Fruit fly (Drosophila melanogaster) whole organism, adult: ENCODE measurements around the gene IntS14.

ENCODE experiments used
- CG11617 ChIP-seq: fragments of 200-800 bp; sonication (Bioruptor generic); optimal IDR thresholded peaks from 2 replicates; lab custom pipeline; 2017; ENCODE audit warnings: mild to moderate bottlenecking, missing biosample characterization, missing genetic modification reagents, missing genetic modification characterization
- CG12768 ChIP-seq: fragments of 200-800 bp; sonication (Bioruptor generic); optimal IDR thresholded peaks from 2 replicates; lab custom pipeline; 2017; ENCODE audit warnings: missing biosample characterization, missing genetic modification characterization, mild to moderate bottlenecking, moderate library complexity, missing genetic modification reagents
- CG14711 ChIP-seq: fragments of 200-800 bp; sonication (Bioruptor generic); optimal IDR thresholded peaks from 2 replicates; lab custom pipeline; 2018; ENCODE audit warnings: missing biosample characterization, mild to moderate bottlenecking, missing genetic modification characterization, moderate library complexity
- CG1620 ChIP-seq: fragments of 200-800 bp; sonication (Bioruptor generic); optimal IDR thresholded peaks from 2 replicates; lab custom pipeline; 2016; ENCODE audit warnings: missing biosample characterization, missing genetic modification characterization
- CG33017 ChIP-seq: fragments of 200-800 bp; sonication (Bioruptor generic); optimal IDR thresholded peaks from 2 replicates; lab custom pipeline; 2018; ENCODE audit warnings: missing biosample characterization, mild to moderate bottlenecking, missing genetic modification characterization, moderate library complexity
- CG5204 ChIP-seq: fragments of 200-800 bp; sonication (Bioruptor generic); optimal IDR thresholded peaks from 2 replicates; lab custom pipeline; 2016; ENCODE audit warnings: missing biosample characterization, missing genetic modification characterization
- CG7045 ChIP-seq: fragments of 200-800 bp; sonication (Bioruptor generic); optimal IDR thresholded peaks from 2 replicates; lab custom pipeline; 2017; ENCODE audit warnings: missing biosample characterization, mild to moderate bottlenecking, missing genetic modification characterization
- CG7101 ChIP-seq: fragments of 200-800 bp; sonication (Bioruptor generic); optimal IDR thresholded peaks from 2 replicates; lab custom pipeline; 2018; ENCODE audit warnings: missing biosample characterization, mild to moderate bottlenecking, missing genetic modification characterization, moderate library complexity
- Clk ChIP-seq: fragments of 200-800 bp; sonication (Bioruptor generic); optimal IDR thresholded peaks from 2 replicates; lab custom pipeline; 2017; ENCODE audit warnings: missing biosample characterization, missing genetic modification characterization
- Crg-1 ChIP-seq: fragments of 200-800 bp; sonication (Bioruptor generic); optimal IDR thresholded peaks from 2 replicates; lab custom pipeline; 2016; ENCODE audit warnings: missing biosample characterization, missing genetic modification characterization
- Hr96 ChIP-seq: fragments of 200-800 bp; sonication (Bioruptor generic); optimal IDR thresholded peaks from 2 replicates; lab custom pipeline; 2016; ENCODE audit warnings: missing biosample characterization, missing genetic modification characterization
- Mnt ChIP-seq: fragments of 200-800 bp; sonication (Bioruptor generic); optimal IDR thresholded peaks from 2 replicates; lab custom pipeline; 2016; ENCODE audit warnings: missing biosample characterization, mild to moderate bottlenecking, missing genetic modification characterization
- bab1 ChIP-seq: fragments of 200-800 bp; sonication (Bioruptor generic); optimal IDR thresholded peaks from 3 replicates; lab custom pipeline; 2019; ENCODE audit warnings: missing biosample characterization, mild to moderate bottlenecking, missing genetic modification characterization, moderate library complexity
- cic ChIP-seq: fragments of 200-800 bp; sonication (Bioruptor generic); optimal IDR thresholded peaks from 2 replicates; lab custom pipeline; 2017; ENCODE audit warnings: missing biosample characterization, mild to moderate bottlenecking, missing genetic modification characterization, moderate library complexity
- cnc ChIP-seq, 2 experiments: fragments of >200 bp; optimal IDR thresholded peaks; 2 replicates each; lab custom pipeline; 2017
- kay ChIP-seq: fragments of 200-800 bp; sonication (Bioruptor generic); peaks from one replicate; lab custom pipeline; 2016; ENCODE audit warnings: missing biosample characterization, missing genetic modification characterization, borderline replicate concordance
- ovo ChIP-seq: fragments of 200-800 bp; sonication (Bioruptor generic); optimal IDR thresholded peaks from 2 replicates; lab custom pipeline; 2016; ENCODE audit warnings: missing biosample characterization, missing genetic modification characterization
- pad ChIP-seq: fragments of 200-800 bp; sonication (Bioruptor generic); optimal IDR thresholded peaks from 3 replicates; lab custom pipeline; 2017; ENCODE audit warnings: missing biosample characterization, missing genetic modification characterization, mild to moderate bottlenecking, moderate library complexity, missing genetic modification reagents
- tj ChIP-seq: fragments of 200-800 bp; sonication (Bioruptor generic); optimal IDR thresholded peaks from 3 replicates; lab custom pipeline; 2017; ENCODE audit warnings: missing biosample characterization, mild to moderate bottlenecking, missing genetic modification characterization, moderate library complexity
- toe ChIP-seq: fragments of 200-800 bp; sonication (Bioruptor generic); optimal IDR thresholded peaks from 2 replicates; lab custom pipeline; 2016; ENCODE audit warnings: missing biosample characterization, missing genetic modification characterization

Gene IntS14

DNA sequence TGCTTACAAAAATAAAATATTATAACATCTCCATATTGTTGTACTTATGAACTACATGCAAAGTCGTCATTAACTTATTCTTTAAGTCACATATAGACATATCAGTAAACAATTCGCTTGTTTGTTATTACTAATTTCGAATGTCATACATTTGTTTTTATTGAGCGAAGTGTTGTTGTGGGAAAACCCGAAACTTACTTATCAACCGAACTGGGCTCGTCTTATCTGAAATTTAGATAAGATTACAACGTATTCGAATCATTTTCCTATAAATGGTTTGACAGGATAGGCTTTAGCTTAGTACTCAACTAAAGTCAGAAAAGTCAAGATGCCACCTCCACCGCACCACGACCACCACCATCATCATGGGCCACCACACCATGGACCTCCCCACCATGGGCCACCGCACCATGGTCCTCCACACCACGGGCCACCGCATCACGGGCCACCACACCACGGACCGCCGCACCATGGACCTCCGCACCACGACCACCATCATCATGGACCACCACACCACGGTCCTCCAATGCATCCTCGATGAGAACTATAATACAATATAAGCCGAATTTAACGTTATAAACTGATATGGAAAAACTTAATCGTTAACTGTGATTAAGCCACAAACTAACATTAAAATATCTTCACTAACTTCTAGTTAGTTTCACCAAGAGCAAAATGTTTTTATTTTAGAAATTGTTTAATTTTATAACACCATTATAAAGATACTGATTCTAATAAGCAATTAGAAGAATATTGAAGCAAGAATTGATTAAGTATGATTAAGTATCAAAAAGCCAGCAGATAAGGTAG lies 35.9 kb downstream of the IntS14 start, which contains the start of the genes CG43349 and CG5011:
Gene CG43349, plus strand, starts transcription at position 294 of the 810 bp plus-strand sequence.
Gene CG5011, plus strand, starts transcription at position 760 of the 810 bp plus-strand sequence.
- TF ChIP-seq Mnt (no peak), toe (no peak), kay (peak; percentile 75), cic (GFP tag; lab: Kevin White, UChicago) (no peak)

DNA sequence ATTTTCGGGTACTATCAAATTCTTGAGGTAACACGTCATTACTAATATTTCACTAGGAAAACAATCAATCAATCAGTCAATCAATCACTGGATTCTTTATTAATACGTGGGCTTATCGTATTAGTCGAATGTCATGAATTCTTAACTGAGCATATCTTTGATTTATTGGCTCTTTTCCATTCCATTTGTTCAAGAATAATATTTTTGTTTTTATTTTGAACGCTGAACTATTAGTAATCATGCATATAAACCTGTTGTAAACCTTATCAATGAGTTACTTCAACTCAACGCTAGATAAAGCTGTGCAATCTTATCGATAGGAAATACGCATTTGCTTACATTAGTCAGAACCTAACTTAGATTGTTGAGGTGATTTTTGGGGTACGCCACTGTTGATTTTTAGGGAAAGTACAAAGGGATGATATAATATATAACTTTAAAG lies 37.2 kb downstream of the IntS14 start:
- TF ChIP-seq CG12768 (no peak), Crg-1 (GFP tag; lab: Kevin White, UChicago) (no peak), kay (peak; percentile 83), CG11617 (no peak), cic (GFP tag; lab: Kevin White, UChicago) (peak; percentile 38)

DNA sequence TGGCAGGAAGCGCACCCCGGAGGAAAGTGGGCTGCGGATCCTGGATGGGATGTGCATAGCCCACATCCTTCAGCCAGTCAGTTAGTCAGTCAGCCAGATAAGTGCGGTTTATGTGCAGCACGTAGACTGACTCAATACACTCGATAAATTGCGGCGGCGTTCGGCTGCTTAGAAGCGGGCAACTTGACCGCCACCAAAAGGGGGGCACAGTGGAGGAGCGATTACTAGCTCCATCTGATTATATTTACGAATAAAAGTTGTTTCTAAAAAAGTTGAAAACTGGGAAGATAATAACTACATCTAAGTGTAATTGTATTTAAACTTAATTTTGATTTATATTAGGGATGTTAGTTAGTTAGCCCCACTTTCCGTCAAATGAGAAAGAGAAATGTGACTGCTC lies 38.2 kb downstream of the IntS14 start:
- TF ChIP-seq cnc (optimal IDR thresholded peaks at IDR 0.05; lab: Kevin White, UChicago): no peak

- no peak for TF ChIP-seq pad (GFP tag; lab: Kevin White, UChicago)
- TF ChIP-seq CG7101 (tag; lab: Kevin White, UChicago): no peak
- no peak for TF ChIP-seq CG5204 (GFP tag; lab: Kevin White, UChicago)
- no peak for TF ChIP-seq CG33017 (tag; lab: Kevin White, UChicago)
- no peak for TF ChIP-seq cic (GFP tag; lab: Kevin White, UChicago)
- TF ChIP-seq Hr96 (GFP tag; lab: Kevin White, UChicago): no peak
- TF ChIP-seq ovo (GFP tag; lab: Kevin White, UChicago): no peak
- TF ChIP-seq toe: no peak
- no peak for TF ChIP-seq Crg-1 (GFP tag; lab: Kevin White, UChicago)
- TF ChIP-seq CG11617: no peak
- no peak for TF ChIP-seq CG7045 (GFP tag; lab: Kevin White, UChicago)
- no peak for TF ChIP-seq CG1620 (GFP tag; lab: Kevin White, UChicago)
- TF ChIP-seq Clk: no peak
- no peak for TF ChIP-seq kay
These were observed 39.7 kb downstream of the IntS14 start, which contains the start of gene CG14342 for dm6 chr2L:1203915-1204314. Gene CG14342, plus strand, starts transcription at chr2L:1204215.

DNA sequence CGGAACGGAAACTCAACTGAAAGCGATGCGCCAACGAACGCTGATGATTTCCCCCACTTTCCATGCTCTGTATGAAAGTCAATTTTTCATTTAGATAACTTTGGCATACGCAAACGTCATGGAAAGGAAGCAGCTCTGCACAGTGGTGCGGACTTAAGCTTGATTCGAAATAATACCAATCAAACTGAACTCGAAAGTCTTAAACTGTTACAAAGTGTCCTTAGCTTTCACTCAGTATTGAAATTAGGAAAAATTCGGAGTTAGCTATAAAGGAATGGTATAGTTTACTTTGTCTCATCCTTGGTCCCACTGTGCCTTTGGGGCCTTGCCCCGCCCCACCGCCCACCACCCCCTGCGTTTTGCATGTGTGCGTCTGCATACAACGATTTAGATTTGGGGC lies 43.2 kb downstream of the IntS14 start:
- TF ChIP-seq cic (GFP tag; lab: Kevin White, UChicago) (no peak), Crg-1 (GFP tag; lab: Kevin White, UChicago) (no peak), Hr96 (GFP tag; lab: Kevin White, UChicago) (no peak), tj (no peak), CG5204 (GFP tag; lab: Kevin White, UChicago) (no peak), CG1620 (GFP tag; lab: Kevin White, UChicago) (no peak), CG12768 (no peak), bab1 (GFP tag; lab: Kevin White, UChicago) (no peak), toe (no peak), CG14711 (no peak), kay (no peak), CG33017 (tag; lab: Kevin White, UChicago) (no peak), Mnt (no peak), CG11617 (no peak), CG7101 (tag; lab: Kevin White, UChicago) (no peak), cnc (optimal IDR thresholded peaks at IDR 0.05; lab: Kevin White, UChicago) (no peak), pad (GFP tag; lab: Kevin White, UChicago) (no peak)

dm6 chr2L:1211528-1211927 lies 47.3 kb downstream of the IntS14 start:
- no peak for TF ChIP-seq CG7101 (tag; lab: Kevin White, UChicago)
- no peak for TF ChIP-seq CG14711
- TF ChIP-seq CG11617: no peak

DNA sequence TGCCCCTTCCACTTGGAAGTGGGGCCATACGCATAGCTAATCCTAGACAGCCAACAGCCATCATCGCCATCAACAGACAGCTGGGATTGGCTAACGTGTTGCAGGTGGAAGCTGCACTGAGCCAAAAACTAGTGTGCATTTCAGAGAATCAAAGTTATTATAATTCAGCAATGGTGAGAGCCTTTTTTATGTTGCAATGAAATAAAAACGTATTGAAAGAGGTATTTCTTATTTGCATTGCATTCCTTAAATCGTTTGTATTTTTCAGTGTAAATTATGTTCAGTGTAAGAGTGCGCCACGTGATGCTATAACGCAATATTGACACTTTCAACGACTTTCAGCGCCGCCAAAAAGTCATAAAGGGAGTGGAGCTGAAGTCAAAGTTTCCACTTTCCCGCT lies 49.3 kb downstream of the IntS14 start:
- TF ChIP-seq Clk (no peak), Mnt (no peak), cnc (optimal IDR thresholded peaks at IDR 0.05; lab: Kevin White, UChicago) (no peak), bab1 (GFP tag; lab: Kevin White, UChicago) (no peak), Hr96 (GFP tag; lab: Kevin White, UChicago) (no peak), CG33017 (tag; lab: Kevin White, UChicago) (no peak), CG7045 (GFP tag; lab: Kevin White, UChicago) (no peak), tj (no peak), CG12768 (no peak), pad (GFP tag; lab: Kevin White, UChicago) (no peak), Crg-1 (GFP tag; lab: Kevin White, UChicago) (no peak), cic (GFP tag; lab: Kevin White, UChicago) (no peak), kay (no peak), CG1620 (GFP tag; lab: Kevin White, UChicago) (no peak), CG5204 (GFP tag; lab: Kevin White, UChicago) (no peak), ovo (GFP tag; lab: Kevin White, UChicago) (no peak), CG11617 (no peak)
